Worm (Caenorhabditis elegans): ENCODE measurements around the gene ugt-29.

DNA sequence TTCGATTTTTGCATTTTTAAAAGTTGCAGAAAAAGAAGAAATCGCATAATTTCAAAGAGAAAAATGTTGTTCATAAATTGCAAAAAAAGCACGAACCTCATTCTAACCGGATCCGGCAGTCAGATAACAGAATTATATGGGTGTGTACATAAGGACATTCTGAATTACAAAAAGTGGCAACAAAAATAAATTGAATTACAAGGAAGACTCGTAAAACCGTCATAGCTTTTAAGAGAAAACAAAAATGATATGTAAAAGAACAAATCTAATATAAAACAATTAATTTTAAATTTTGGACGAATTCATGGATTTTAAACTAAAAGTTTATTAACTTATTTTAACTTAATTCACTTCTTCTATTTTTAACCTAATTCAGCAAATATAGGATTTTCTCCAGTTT lies 39.2 kb downstream of the ugt-29 start, which contains the start of gene F31F4.17:
- TF ChIP-seq ama-1 (optimal IDR thresholded peaks at IDR 0.05): no peak
- TF ChIP-seq pes-1 (GFP tag; IDR thresholded peaks at IDR 0.05): no peak
- TF ChIP-seq tra-4 (tag; optimal IDR thresholded peaks at IDR 0.05): no peak
- no peak for TF ChIP-seq tbx-37 (GFP tag; conservative IDR thresholded peaks at IDR 0.05)
- TF ChIP-seq flt-1 (GFP tag; IDR thresholded peaks at IDR 0.05): no peak
- TF ChIP-seq ceh-13 (GFP tag; optimal IDR thresholded peaks at IDR 0.05): no peak
- TF ChIP-seq sea-1 (GFP tag; conservative IDR thresholded peaks at IDR 0.05): no peak
- TF ChIP-seq tbx-11 (GFP tag; IDR thresholded peaks at IDR 0.05): no peak
- no peak for TF ChIP-seq ets-7 (tag; optimal IDR thresholded peaks at IDR 0.05)
- no peak for TF ChIP-seq F13C5.2 (tag; optimal IDR thresholded peaks at IDR 0.05)
- TF ChIP-seq hnd-1 (tag; optimal IDR thresholded peaks at IDR 0.05): no peak
- no peak for TF ChIP-seq scrt-1 (GFP tag; IDR thresholded peaks at IDR 0.05)
- no peak for TF ChIP-seq B0310.2 (tag; optimal IDR thresholded peaks at IDR 0.05)
- no peak for TF ChIP-seq ceh-36 (tag; optimal IDR thresholded peaks at IDR 0.05)
